Worm (Caenorhabditis elegans) whole organism, L2 larva: ENCODE measurements around the gene grd-12.

ENCODE experiments used
- C34F6.9 ChIP-seq: fragments of 150-350 bp; optimal IDR thresholded peaks from 2 replicates; lab custom pipeline; 2014; ENCODE audit warnings: missing biosample characterization, missing genetic modification characterization
- R02D3.7 ChIP-seq: fragments of 150-350 bp; optimal IDR thresholded peaks from 2 replicates; lab custom pipeline; 2014; ENCODE audit warnings: missing biosample characterization, missing genetic modification characterization
- Y55F3AM.14 ChIP-seq: fragments of 200-800 bp; sonication (Bioruptor generic); optimal IDR thresholded peaks from 2 replicates; lab custom pipeline; 2018; ENCODE audit warnings: mild to moderate bottlenecking, missing genetic modification characterization, missing compliant biosample characterization
- ZK546.5 ChIP-seq: sonication (generic microtip); optimal IDR thresholded peaks from 2 replicates; lab custom pipeline; 2017; ENCODE audit warnings: missing biosample characterization, missing genetic modification characterization
- alr-1 ChIP-seq: fragments of 150-350 bp; optimal IDR thresholded peaks from 2 replicates; lab custom pipeline; 2014; ENCODE audit warnings: missing biosample characterization, missing genetic modification characterization
- aly-2 ChIP-seq: fragments of 150-350 bp; optimal IDR thresholded peaks from 2 replicates; lab custom pipeline; 2014; ENCODE audit warnings: missing biosample characterization, missing genetic modification characterization
- blmp-1 ChIP-seq: sonication (generic microtip); optimal IDR thresholded peaks from 2 replicates; lab custom pipeline; 2017; ENCODE audit warnings: missing genetic modification characterization, mild to moderate bottlenecking, missing compliant biosample characterization, antibody characterized with exemption, moderate library complexity; ENCODE audit not compliant: insufficient read depth
- crh-2 ChIP-seq: sonication (generic microtip); optimal IDR thresholded peaks from 2 replicates; lab custom pipeline; 2017; ENCODE audit warnings: missing biosample characterization, missing genetic modification characterization
- egl-27 ChIP-seq: sonication (generic microtip); optimal IDR thresholded peaks from 3 replicates; lab custom pipeline; 2017; ENCODE audit warnings: missing biosample characterization, missing genetic modification reagents, missing genetic modification characterization
- elt-3 ChIP-seq: sonication (generic microtip); optimal IDR thresholded peaks from 2 replicates; lab custom pipeline; 2017; ENCODE audit warnings: missing biosample characterization, missing genetic modification characterization
- fos-1 ChIP-seq: fragments of 150-350 bp; optimal IDR thresholded peaks from 2 replicates; lab custom pipeline; 2014; ENCODE audit warnings: missing biosample characterization, missing genetic modification characterization
- gmeb-1 ChIP-seq: fragments of 150-350 bp; optimal IDR thresholded peaks from 2 replicates; lab custom pipeline; 2014; ENCODE audit warnings: missing biosample characterization, missing genetic modification characterization
- lin-13 ChIP-seq: fragments of 150-350 bp; optimal IDR thresholded peaks from 2 replicates; lab custom pipeline; 2014; ENCODE audit warnings: missing biosample characterization, missing genetic modification reagents, missing genetic modification characterization
- lin-39 ChIP-seq: fragments of 150-350 bp; optimal IDR thresholded peaks from 2 replicates; lab custom pipeline; 2014; ENCODE audit warnings: missing biosample characterization, missing genetic modification reagents, missing genetic modification characterization
- lsy-2 ChIP-seq, 2 experiments: fragments of 150-350 bp in 1 of 2; sonication (generic microtip) in 1 of 2; optimal IDR thresholded peaks; 2 replicates each; lab custom pipeline; 2014 to 2017; ENCODE audit warnings: missing biosample characterization in 2 of 2, missing genetic modification characterization in 2 of 2
- mab-5 ChIP-seq: fragments of 150-350 bp; optimal IDR thresholded peaks from 2 replicates; lab custom pipeline; 2014; ENCODE audit warnings: missing biosample characterization, missing genetic modification characterization
- mbf-1 ChIP-seq: sonication (generic microtip); optimal IDR thresholded peaks from 2 replicates; lab custom pipeline; 2017; ENCODE audit warnings: missing biosample characterization, missing genetic modification characterization
- mdl-1 ChIP-seq, 2 experiments: fragments of 150-350 bp in 1 of 2; sonication (generic microtip) in 1 of 2; optimal IDR thresholded peaks; 2 replicates each; lab custom pipeline; 2017; ENCODE audit warnings: missing biosample characterization in 2 of 2, missing genetic modification characterization in 2 of 2
- nhr-10 ChIP-seq: sonication (generic microtip); optimal IDR thresholded peaks from 2 replicates; lab custom pipeline; 2017; ENCODE audit warnings: missing biosample characterization, missing genetic modification characterization
- nhr-11 ChIP-seq: fragments of 150-350 bp; optimal IDR thresholded peaks from 2 replicates; lab custom pipeline; 2014; ENCODE audit warnings: missing biosample characterization, missing genetic modification characterization
- nhr-12 ChIP-seq: fragments of 150-350 bp; optimal IDR thresholded peaks from 2 replicates; lab custom pipeline; 2014; ENCODE audit warnings: missing biosample characterization, missing genetic modification characterization
- nhr-129 ChIP-seq: fragments of 150-350 bp; optimal IDR thresholded peaks from 2 replicates; lab custom pipeline; 2014; ENCODE audit warnings: missing biosample characterization, missing genetic modification characterization
- nhr-21 ChIP-seq: fragments of 150-350 bp; optimal IDR thresholded peaks from 2 replicates; lab custom pipeline; 2014; ENCODE audit warnings: missing biosample characterization, missing genetic modification characterization
- nhr-23 ChIP-seq: fragments of 150-350 bp; optimal IDR thresholded peaks from 2 replicates; lab custom pipeline; 2014; ENCODE audit warnings: missing biosample characterization, missing genetic modification reagents, missing genetic modification characterization
- nhr-237 ChIP-seq: fragments of 150-350 bp; optimal IDR thresholded peaks from 2 replicates; lab custom pipeline; 2014; ENCODE audit warnings: missing biosample characterization, missing genetic modification characterization
- nhr-25 ChIP-seq: fragments of 150-350 bp; sonication (generic microtip); optimal IDR thresholded peaks from 3 replicates; lab custom pipeline; 2014; ENCODE audit warnings: missing biosample characterization, missing genetic modification characterization
- nhr-6 ChIP-seq: fragments of 150-350 bp; optimal IDR thresholded peaks from 2 replicates; lab custom pipeline; 2014; ENCODE audit warnings: missing biosample characterization, missing genetic modification characterization
- nhr-77 ChIP-seq: fragments of 150-350 bp; optimal IDR thresholded peaks from 2 replicates; lab custom pipeline; 2014; ENCODE audit warnings: missing biosample characterization, missing genetic modification characterization
- peb-1 ChIP-seq: fragments of 150-350 bp; optimal IDR thresholded peaks from 2 replicates; lab custom pipeline; 2014; ENCODE audit warnings: missing biosample characterization, missing genetic modification characterization
- sem-4 ChIP-seq: fragments of 150-350 bp; optimal IDR thresholded peaks from 2 replicates; lab custom pipeline; 2014; ENCODE audit warnings: missing biosample characterization, missing genetic modification reagents, missing genetic modification characterization
- skn-1 ChIP-seq: sonication (generic microtip); optimal IDR thresholded peaks from 2 replicates; lab custom pipeline; 2017; ENCODE audit warnings: missing biosample characterization, missing genetic modification characterization
- sma-9 ChIP-seq, 2 experiments: fragments of 150-350 bp in 1 of 2; sonication (generic microtip) in 1 of 2; optimal IDR thresholded peaks; 2 replicates each; lab custom pipeline; 2014 to 2016; ENCODE audit warnings: missing genetic modification characterization in 2 of 2, mild to moderate bottlenecking in 1 of 2, missing biosample characterization in 1 of 2, missing compliant biosample characterization in 1 of 2, missing genetic modification reagents in 1 of 2, moderate library complexity in 1 of 2
- snpc-4 ChIP-seq: fragments of 150-350 bp; optimal IDR thresholded peaks from 2 replicates; lab custom pipeline; 2014; ENCODE audit warnings: missing biosample characterization, missing genetic modification characterization
- unc-39 ChIP-seq: fragments of 150-350 bp; optimal IDR thresholded peaks from 2 replicates; lab custom pipeline; 2014; ENCODE audit warnings: missing biosample characterization, missing genetic modification characterization
- unc-55 ChIP-seq: fragments of 150-350 bp; sonication (generic microtip); optimal IDR thresholded peaks from 3 replicates; lab custom pipeline; 2014; ENCODE audit warnings: missing biosample characterization, missing genetic modification reagents, missing genetic modification characterization
- unc-62 ChIP-seq: fragments of 150-350 bp; optimal IDR thresholded peaks from 2 replicates; lab custom pipeline; 2014; ENCODE audit warnings: missing biosample characterization, missing genetic modification reagents, missing genetic modification characterization
- zag-1 ChIP-seq: fragments of 150-350 bp; optimal IDR thresholded peaks from 2 replicates; lab custom pipeline; 2014; ENCODE audit warnings: missing biosample characterization, missing genetic modification characterization
- ztf-11 ChIP-seq: sonication (generic microtip); optimal IDR thresholded peaks from 2 replicates; lab custom pipeline; 2017; ENCODE audit warnings: missing biosample characterization, missing genetic modification characterization
- ztf-4 ChIP-seq: fragments of 150-350 bp; optimal IDR thresholded peaks from 2 replicates; lab custom pipeline; 2014; ENCODE audit warnings: missing biosample characterization, missing genetic modification characterization

grd-12 gene

DNA sequence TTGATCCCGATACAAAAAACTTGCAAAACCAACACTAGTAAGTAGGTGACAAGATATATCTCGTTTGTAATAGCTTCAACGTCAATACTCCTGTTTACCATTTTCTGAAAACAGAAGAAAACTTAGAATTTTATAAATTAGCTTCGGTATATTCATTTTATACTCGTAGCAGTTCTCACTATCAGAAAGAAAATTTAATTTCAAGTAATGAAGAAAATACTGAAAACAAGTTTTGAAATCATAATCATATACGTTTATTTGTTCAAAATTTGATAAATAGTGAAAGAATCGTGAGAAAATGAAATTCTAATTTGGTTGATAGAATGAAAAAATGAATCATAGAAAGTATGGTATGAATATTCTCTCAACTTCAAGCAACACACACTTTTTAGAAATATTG lies 23.7 kb upstream of the grd-12 start, which contains the start of gene C30G7.5:
Gene C30G7.5 (minus strand): TSS at position 101 of the 400 bp plus-strand sequence.
- no peak for TF ChIP-seq unc-39 (tag; lab: Kevin White, UChicago)
- no peak for TF ChIP-seq blmp-1 (tag; lab: Kevin White, UChicago)
- TF ChIP-seq R02D3.7 (tag; lab: Kevin White, UChicago) = no peak

DNA sequence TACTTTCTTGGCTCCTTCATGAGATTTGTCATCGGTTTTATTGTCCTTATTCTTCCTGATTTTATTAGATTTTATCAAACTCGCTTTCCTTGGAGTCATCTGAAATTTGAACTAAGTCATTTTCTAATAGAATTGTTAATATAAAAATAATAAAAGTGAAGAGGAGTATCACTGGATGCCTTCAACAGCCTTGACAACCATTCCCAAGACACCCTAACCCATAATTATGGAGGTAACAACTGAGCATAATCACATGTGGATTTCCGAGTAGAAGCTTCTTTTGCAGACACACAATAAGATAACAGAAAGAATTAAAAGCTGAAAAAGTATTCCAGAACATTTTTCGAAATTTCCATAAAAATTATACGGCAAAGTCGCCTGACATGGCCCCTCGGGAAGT lies 22.6 kb upstream of the grd-12 start, which contains the start of gene F02D8.9:
Gene F02D8.9 (minus strand): TSS at position 101 of the 400 bp plus-strand sequence.
- TF ChIP-seq nhr-6 (no peak), crh-2 (tag; lab: Kevin White, UChicago) (no peak), peb-1 (tag; lab: Kevin White, UChicago) (no peak), fos-1 (tag; lab: Kevin White, UChicago) (no peak), snpc-4 (no peak), sem-4 (tag; lab: Kevin White, UChicago) (no peak), lin-13 (GFP tag; lab: Kevin White, UChicago) (no peak), nhr-12 (no peak), lsy-2 (tag; optimal IDR thresholded peaks at IDR 0.05; lab: Kevin White, UChicago) (no peak), Y55F3AM.14 (GFP tag; lab: Kevin White, UChicago) (no peak), lin-39 (tag; lab: Kevin White, UChicago) (no peak), nhr-10 (tag; lab: Kevin White, UChicago) (no peak), unc-62 (GFP tag; lab: Kevin White, UChicago) (no peak), mdl-1 (tag; optimal IDR thresholded peaks at IDR 0.05; lab: Kevin White, UChicago) (no peak), sma-9 (GFP tag; optimal IDR thresholded peaks at IDR 0.05; lab: Kevin White, UChicago) (no peak), sma-9 (tag; optimal IDR thresholded peaks at IDR 0.05; lab: Kevin White, UChicago) (no peak), nhr-11 (no peak), zag-1 (tag; lab: Kevin White, UChicago) (no peak), ztf-4 (tag; lab: Kevin White, UChicago) (no peak)

- TF ChIP-seq ZK546.5 (no peak), unc-39 (tag; lab: Kevin White, UChicago) (no peak), ztf-11 (tag; lab: Kevin White, UChicago) (no peak), nhr-11 (no peak), alr-1 (tag; lab: Kevin White, UChicago) (no peak), mbf-1 (no peak), nhr-12 (no peak), lin-39 (tag; lab: Kevin White, UChicago) (no peak), mab-5 (no peak), egl-27 (tag; lab: Kevin White, UChicago) (no peak), nhr-129 (tag; lab: Kevin White, UChicago) (no peak), snpc-4 (no peak), aly-2 (tag; lab: Kevin White, UChicago) (no peak), zag-1 (tag; lab: Kevin White, UChicago) (no peak), elt-3 (tag; lab: Kevin White, UChicago) (no peak), nhr-6 (no peak)
Observed at ce11 chrV:14971136-14971535, 7.2 kb upstream of the grd-12 start, which contains the start of gene nlp-59. Gene nlp-59, plus strand, starts transcription at chrV:14971436.

DNA sequence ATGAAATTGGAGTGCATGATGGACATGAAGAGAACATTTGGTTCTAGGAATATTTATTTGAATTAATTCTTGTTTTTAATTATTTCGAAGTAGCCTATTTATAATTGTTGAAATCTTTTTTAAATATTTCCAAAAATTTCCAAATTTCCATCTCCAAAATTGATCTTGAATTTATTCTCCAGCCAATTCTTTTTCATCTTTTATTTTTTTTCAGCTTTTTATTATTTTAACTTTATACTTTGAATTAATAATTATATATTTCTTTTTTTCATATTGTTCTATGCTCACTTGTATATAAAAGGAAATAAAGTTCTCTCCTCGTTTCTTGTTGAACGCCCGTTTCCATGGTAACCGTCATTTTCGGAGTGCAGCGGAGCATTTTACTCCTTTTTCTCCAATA lies 1.6 kb downstream of the grd-12 start, which contains the start of gene xbx-1:
Gene xbx-1 (plus strand): TSS at position 301 of the 400 bp plus-strand sequence.
- TF ChIP-seq C34F6.9 (tag; lab: Kevin White, UChicago) = no peak
- TF ChIP-seq, all 48 proteins: peak for 0

ce11 chrV:14984593-14984992 lies 6.3 kb downstream of the grd-12 start, which contains the start of gene F02D8.4:
Gene F02D8.4, plus strand, starts transcription at chrV:14984893.
- TF ChIP-seq C34F6.9 (tag; lab: Kevin White, UChicago) (peak; percentile 4), nhr-129 (tag; lab: Kevin White, UChicago) (no peak)

DNA sequence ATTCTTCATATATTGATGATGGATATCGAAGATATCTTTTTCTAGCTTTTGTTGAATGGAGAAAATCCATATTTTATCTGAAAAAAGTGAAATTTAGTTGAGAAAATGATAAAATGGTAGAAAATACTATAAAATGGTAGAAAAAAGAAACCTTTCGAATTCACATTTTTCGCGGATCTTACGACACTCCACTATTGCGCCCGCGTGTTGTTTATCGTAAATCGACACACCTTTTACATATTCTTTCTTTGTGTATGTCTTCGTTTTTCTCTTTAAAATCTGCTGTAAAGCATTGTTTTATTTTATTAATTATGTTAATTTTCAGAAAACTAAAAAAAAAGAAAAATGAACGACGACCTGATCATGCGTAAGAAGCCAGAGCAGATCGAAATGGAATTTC lies 12.5 kb downstream of the grd-12 start, which contains the start of the genes cdt-2 and T01C3.2:
Gene cdt-2 (minus strand): TSS at position 284 of the 400 bp plus-strand sequence.
Gene T01C3.2 (plus strand): TSS at position 326 of the 400 bp plus-strand sequence.
- TF ChIP-seq nhr-77 (tag; lab: Kevin White, UChicago) (no peak), ZK546.5 (no peak), nhr-10 (tag; lab: Kevin White, UChicago) (no peak), skn-1 (tag; lab: Kevin White, UChicago) (no peak), nhr-6 (no peak), R02D3.7 (tag; lab: Kevin White, UChicago) (peak; percentile 84), fos-1 (tag; lab: Kevin White, UChicago) (no peak), Y55F3AM.14 (GFP tag; lab: Kevin White, UChicago) (no peak), nhr-25 (peak; percentile 6), sma-9 (GFP tag; optimal IDR thresholded peaks at IDR 0.05; lab: Kevin White, UChicago) (peak; percentile 21), sma-9 (tag; optimal IDR thresholded peaks at IDR 0.05; lab: Kevin White, UChicago) (no peak), lin-13 (GFP tag; lab: Kevin White, UChicago) (no peak), crh-2 (tag; lab: Kevin White, UChicago) (peak; percentile 13), alr-1 (tag; lab: Kevin White, UChicago) (no peak), nhr-129 (tag; lab: Kevin White, UChicago) (peak; percentile 12), lsy-2 (tag; optimal IDR thresholded peaks at IDR 0.05; lab: Kevin White, UChicago) (peak in 1 of 2 experiments; percentile 67), lin-39 (tag; lab: Kevin White, UChicago) (no peak), nhr-237 (tag; lab: Kevin White, UChicago) (no peak), C34F6.9 (tag; lab: Kevin White, UChicago) (no peak), unc-55 (GFP tag; lab: Kevin White, UChicago) (peak; percentile 69), nhr-23 (tag; lab: Kevin White, UChicago) (no peak), gmeb-1 (peak; percentile 82), blmp-1 (tag; lab: Kevin White, UChicago) (no peak), nhr-21 (tag; lab: Kevin White, UChicago) (no peak), elt-3 (tag; lab: Kevin White, UChicago) (no peak), unc-62 (GFP tag; lab: Kevin White, UChicago) (no peak)
